Fruit fly (Drosophila melanogaster) whole organism, embryonic: ENCODE results near the gene CG10550.

Experiments used
- Bdp1 ChIP-seq: fragments of 200-800 bp; sonication (Bioruptor generic); optimal IDR thresholded peaks from 3 replicates; lab custom pipeline; 2016; ENCODE audit warnings: missing biosample characterization, missing genetic modification characterization
- CG11560 ChIP-seq: fragments of 200-800 bp; sonication (Bioruptor generic); IDR thresholded peaks from 3 replicates; pipeline ENCODE4 v1.3.6; 2022; ENCODE audit warnings: missing biosample characterization, missing genetic modification characterization
- CG11695 ChIP-seq: fragments of 200-800 bp; sonication (Bioruptor generic); IDR thresholded peaks from 3 replicates; pipeline ENCODE4 v1.3.6; 2022; ENCODE audit warnings: missing biosample characterization, missing genetic modification characterization
- CG12155 ChIP-seq: fragments of 200-800 bp; sonication (Bioruptor generic); optimal IDR thresholded peaks from 3 replicates; lab custom pipeline; 2016; ENCODE audit warnings: missing biosample characterization, missing genetic modification characterization
- CG15073 ChIP-seq: fragments of 200-800 bp; sonication (Bioruptor generic); optimal IDR thresholded peaks from 2 replicates; lab custom pipeline; 2016; ENCODE audit warnings: missing biosample characterization, missing genetic modification characterization
- CG15479 ChIP-seq: fragments of 200-800 bp; sonication (Bioruptor generic); optimal IDR thresholded peaks from 3 replicates; lab custom pipeline; 2019; ENCODE audit warnings: missing biosample characterization, mild to moderate bottlenecking, missing genetic modification characterization, moderate library complexity
- CG1792 ChIP-seq: fragments of 200-800 bp; sonication (Bioruptor generic); optimal IDR thresholded peaks from 2 replicates; lab custom pipeline; 2016; ENCODE audit warnings: missing biosample characterization, missing genetic modification characterization
- CG2889 ChIP-seq: fragments of 200-800 bp; sonication (Bioruptor generic); IDR thresholded peaks from 3 replicates; pipeline ENCODE4 v1.3.6; 2022; ENCODE audit warnings: missing biosample characterization, missing genetic modification characterization
- CG31441 ChIP-seq: fragments of 200-800 bp; sonication (Bioruptor generic); IDR thresholded peaks from 2 replicates; pipeline ENCODE4 v1.3.6; 2022; ENCODE audit warnings: missing biosample characterization, missing genetic modification characterization
- CG32532 ChIP-seq: fragments of 200-800 bp; sonication (Bioruptor generic); IDR thresholded peaks from 2 replicates; pipeline ENCODE4 v1.3.6; 2022; ENCODE audit warnings: missing biosample characterization, missing genetic modification characterization
- CG32772 ChIP-seq: fragments of 200-800 bp; sonication (Bioruptor generic); IDR thresholded peaks from 2 replicates; pipeline ENCODE4 v1.3.6; 2022; ENCODE audit warnings: missing biosample characterization, missing genetic modification characterization
- CG3407 ChIP-seq: fragments of 200-800 bp; sonication (Bioruptor generic); optimal IDR thresholded peaks from 2 replicates; lab custom pipeline; 2018; ENCODE audit warnings: missing biosample characterization, mild to moderate bottlenecking, missing genetic modification characterization
- CG4282 ChIP-seq: fragments of 200-800 bp; sonication (Bioruptor generic); optimal IDR thresholded peaks from 2 replicates; lab custom pipeline; 2016; ENCODE audit warnings: missing biosample characterization, missing genetic modification characterization
- CG43689 ChIP-seq: fragments of 200-800 bp; sonication (Bioruptor generic); IDR thresholded peaks from 2 replicates; pipeline ENCODE4 v1.3.6; 2022; ENCODE audit warnings: missing biosample characterization, missing genetic modification characterization
- CG6791 ChIP-seq: fragments of 200-800 bp; sonication (Bioruptor generic); IDR thresholded peaks from 3 replicates; pipeline ENCODE4 v1.3.6; 2022; ENCODE audit warnings: missing biosample characterization, missing genetic modification characterization; ENCODE audit not compliant: partially characterized antibody
- CG8478 ChIP-seq: fragments of >200 bp; optimal IDR thresholded peaks from 2 replicates; lab custom pipeline; 2018
- CG8924 ChIP-seq: fragments of 200-800 bp; optimal IDR thresholded peaks from 3 replicates; lab custom pipeline; 2019; ENCODE audit warnings: missing biosample characterization, mild to moderate bottlenecking, missing genetic modification characterization, moderate library complexity
- CHES-1-like ChIP-seq: fragments of 200-800 bp; sonication (Bioruptor generic); optimal IDR thresholded peaks from 2 replicates; lab custom pipeline; 2016; ENCODE audit warnings: missing biosample characterization, missing genetic modification characterization
- CrebB ChIP-seq: fragments of 200-800 bp; sonication (Bioruptor generic); optimal IDR thresholded peaks from 3 replicates; lab custom pipeline; 2018; ENCODE audit warnings: missing biosample characterization, mild to moderate bottlenecking, missing genetic modification characterization
- D19A ChIP-seq: fragments of 200-800 bp; optimal IDR thresholded peaks from 3 replicates; lab custom pipeline; 2019; ENCODE audit warnings: missing biosample characterization, mild to moderate bottlenecking, missing genetic modification characterization, moderate library complexity
- E2f1 ChIP-seq: fragments of 200-800 bp; sonication (Bioruptor generic); IDR thresholded peaks from 2 replicates; pipeline ENCODE4 v1.3.6; 2022; ENCODE audit warnings: missing biosample characterization, missing genetic modification characterization
- Eip74EF ChIP-seq, 2 experiments: fragments of 200-800 bp in 1 of 2; fragments of >200 bp in 1 of 2; sonication (Bioruptor generic) in 1 of 2; optimal IDR thresholded peaks; 2 replicates each; lab custom pipeline; 2017 to 2019; ENCODE audit warnings: missing biosample characterization in 2 of 2, missing genetic modification characterization in 2 of 2, mild to moderate bottlenecking in 1 of 2, moderate library complexity in 1 of 2
- HmgZ ChIP-seq: fragments of 200-800 bp; sonication (Bioruptor generic); optimal IDR thresholded peaks from 2 replicates; lab custom pipeline; 2018; ENCODE audit warnings: missing biosample characterization, mild to moderate bottlenecking, missing genetic modification characterization
- Hmr ChIP-seq: fragments of 200-800 bp; sonication (Bioruptor generic); optimal IDR thresholded peaks from 3 replicates; lab custom pipeline; 2017; ENCODE audit warnings: mild to moderate bottlenecking, missing biosample characterization, missing genetic modification reagents, missing genetic modification characterization
- Hmx ChIP-seq: fragments of 200-800 bp; sonication (Bioruptor generic); optimal IDR thresholded peaks from 2 replicates; lab custom pipeline; 2016; ENCODE audit warnings: missing biosample characterization, missing genetic modification characterization
- Lim3 ChIP-seq: fragments of 200-800 bp; sonication (Bioruptor generic); IDR thresholded peaks from 2 replicates; pipeline ENCODE4 v1.3.6; 2022; ENCODE audit warnings: missing biosample characterization, missing genetic modification characterization
- Nf-YA ChIP-seq: fragments of 200-800 bp; sonication (Bioruptor generic); IDR thresholded peaks from 2 replicates; pipeline ENCODE4 v1.3.6; 2022; ENCODE audit warnings: missing biosample characterization, missing genetic modification characterization
- Opbp ChIP-seq: fragments of 200-800 bp; sonication (Bioruptor generic); IDR thresholded peaks from 3 replicates; pipeline ENCODE4 v1.3.6; 2022; ENCODE audit warnings: missing biosample characterization, missing genetic modification characterization; ENCODE audit not compliant: partially characterized antibody
- Ravus ChIP-seq: fragments of 200-800 bp; sonication (Bioruptor generic); IDR thresholded peaks from 2 replicates; pipeline ENCODE4 v1.3.6; 2022; ENCODE audit warnings: missing biosample characterization, missing genetic modification characterization
- Rfx ChIP-seq: fragments of 200-800 bp; sonication (Bioruptor generic); IDR thresholded peaks from 2 replicates; pipeline ENCODE4 v1.3.6; 2022; ENCODE audit warnings: missing biosample characterization, missing genetic modification characterization
- Rx ChIP-seq: fragments of 200-800 bp; sonication (Bioruptor generic); IDR thresholded peaks from 2 replicates; pipeline ENCODE4 v1.3.6; 2022; ENCODE audit warnings: missing biosample characterization, missing genetic modification characterization
- Spps ChIP-seq: fragments of 200-800 bp; sonication (Bioruptor generic); optimal IDR thresholded peaks from 2 replicates; lab custom pipeline; 2018; ENCODE audit warnings: missing biosample characterization, mild to moderate bottlenecking, missing genetic modification characterization
- ac ChIP-seq: fragments of 200-800 bp; sonication (Bioruptor generic); optimal IDR thresholded peaks from 3 replicates; lab custom pipeline; 2017; ENCODE audit warnings: missing biosample characterization, mild to moderate bottlenecking, missing genetic modification characterization
- ara ChIP-seq: fragments of 200-800 bp; sonication (Bioruptor generic); IDR thresholded peaks from 2 replicates; pipeline ENCODE4 v1.3.6; 2022; ENCODE audit warnings: missing biosample characterization, missing genetic modification characterization
- ci ChIP-seq: fragments of 200-800 bp; sonication (Bioruptor generic); IDR thresholded peaks from 3 replicates; pipeline ENCODE4 v1.3.6; 2022; ENCODE audit warnings: missing biosample characterization, missing genetic modification characterization
- fd64A ChIP-seq: fragments of 200-800 bp; sonication (Bioruptor generic); optimal IDR thresholded peaks from 3 replicates; lab custom pipeline; 2018; ENCODE audit warnings: missing biosample characterization, mild to moderate bottlenecking, missing genetic modification characterization
- fd96Cb ChIP-seq: fragments of 200-800 bp; sonication (Bioruptor generic); optimal IDR thresholded peaks from 2 replicates; lab custom pipeline; 2018; ENCODE audit warnings: missing biosample characterization, mild to moderate bottlenecking, missing genetic modification characterization, moderate library complexity
- ftz-f1 ChIP-seq: fragments of 200-800 bp; sonication (Bioruptor generic); optimal IDR thresholded peaks from 2 replicates; lab custom pipeline; 2016; ENCODE audit warnings: missing biosample characterization, missing genetic modification characterization
- grau ChIP-seq: fragments of 200-800 bp; optimal IDR thresholded peaks from 3 replicates; lab custom pipeline; 2019; ENCODE audit warnings: missing biosample characterization, mild to moderate bottlenecking, missing genetic modification characterization, moderate library complexity
- gsb-n ChIP-seq: fragments of 200-800 bp; sonication (Bioruptor generic); optimal IDR thresholded peaks from 3 replicates; lab custom pipeline; 2018; ENCODE audit warnings: missing biosample characterization, mild to moderate bottlenecking, missing genetic modification characterization
- jumu ChIP-seq: fragments of 200-800 bp; sonication (Bioruptor generic); optimal IDR thresholded peaks from 3 replicates; lab custom pipeline; 2016; ENCODE audit warnings: missing biosample characterization, missing genetic modification characterization
- lilli ChIP-seq: fragments of 200-800 bp; sonication (Bioruptor generic); optimal IDR thresholded peaks from 3 replicates; lab custom pipeline; 2016; ENCODE audit warnings: missing biosample characterization, missing genetic modification characterization
- maf-S ChIP-seq: fragments of 200-800 bp; sonication (Bioruptor generic); optimal IDR thresholded peaks from 2 replicates; lab custom pipeline; 2016; ENCODE audit warnings: missing biosample characterization, missing genetic modification characterization
- mam ChIP-seq: fragments of 200-800 bp; sonication (Bioruptor generic); optimal IDR thresholded peaks from 3 replicates; lab custom pipeline; 2016; ENCODE audit warnings: missing biosample characterization, missing genetic modification characterization
- nau ChIP-seq: fragments of 200-800 bp; sonication (Bioruptor generic); optimal IDR thresholded peaks from 3 replicates; lab custom pipeline; 2017; ENCODE audit warnings: missing biosample characterization, mild to moderate bottlenecking, missing genetic modification characterization, missing genetic modification reagents
- pb ChIP-seq: fragments of 200-800 bp; sonication (Bioruptor generic); optimal IDR thresholded peaks from 3 replicates; lab custom pipeline; 2016; ENCODE audit warnings: missing biosample characterization, missing genetic modification characterization
- pita ChIP-seq: fragments of 200-800 bp; sonication (Bioruptor generic); optimal IDR thresholded peaks from 2 replicates; lab custom pipeline; 2017; ENCODE audit warnings: missing biosample characterization, mild to moderate bottlenecking, missing genetic modification characterization
- sd ChIP-seq: fragments of 200-800 bp; sonication (Bioruptor generic); optimal IDR thresholded peaks from 3 replicates; lab custom pipeline; 2018; ENCODE audit warnings: missing biosample characterization, mild to moderate bottlenecking, missing genetic modification characterization, moderate library complexity
- sqz ChIP-seq: fragments of 200-800 bp; sonication (Bioruptor generic); optimal IDR thresholded peaks from 3 replicates; lab custom pipeline; 2018; ENCODE audit warnings: missing biosample characterization, mild to moderate bottlenecking, missing genetic modification characterization
- tap ChIP-seq: fragments of 200-800 bp; optimal IDR thresholded peaks from 3 replicates; lab custom pipeline; 2019; ENCODE audit warnings: missing biosample characterization, mild to moderate bottlenecking, missing genetic modification characterization, moderate library complexity
- tio ChIP-seq: fragments of 200-800 bp; sonication (Bioruptor generic); optimal IDR thresholded peaks from 2 replicates; lab custom pipeline; 2017; ENCODE audit warnings: missing biosample characterization, missing genetic modification characterization, inconsistent platforms
- tna ChIP-seq: fragments of 200-800 bp; sonication (Bioruptor generic); IDR thresholded peaks from 2 replicates; pipeline ENCODE4 v1.3.6; 2022; ENCODE audit warnings: missing biosample characterization, missing genetic modification characterization; ENCODE audit not compliant: partially characterized antibody

Gene CG10550

dm6 chr3R:25262322-25262761 is 45.8 kb downstream of the CG10550 start, which contains the start of the genes Kdsr and CG11858 (continued):
- TF ChIP-seq ara (GFP tag; lab: Robert Waterston, UW) = peak; percentile 57; the same call in 1 of the 2 replicates
- no peak for TF ChIP-seq tap (tag; lab: Kevin White, UChicago)
- TF ChIP-seq Bdp1 (GFP tag; lab: Kevin White, UChicago) = peak; percentile 27
- peak; percentile 72 for TF ChIP-seq CG2889 (GFP tag; lab: Robert Waterston, UW)
- peak; percentile 27 for TF ChIP-seq sd (tag; lab: Kevin White, UChicago)
- TF ChIP-seq CG32772 = peak; percentile 68
- TF ChIP-seq grau (tag; lab: Kevin White, UChicago) = peak; percentile 73
- no peak for TF ChIP-seq CG8478
- no peak for TF ChIP-seq fd64A (GFP tag; lab: Kevin White, UChicago)
- TF ChIP-seq pb (GFP tag; lab: Kevin White, UChicago) = peak; percentile 3
- no peak for TF ChIP-seq Nf-YA (GFP tag; lab: Robert Waterston, UW)
- TF ChIP-seq Spps (tag; lab: Kevin White, UChicago) = peak; percentile 51
- peak; percentile 44 for TF ChIP-seq jumu (GFP tag; lab: Kevin White, UChicago)
- TF ChIP-seq CHES-1-like (GFP tag; lab: Kevin White, UChicago) = peak; percentile 41
- no peak for TF ChIP-seq CG11695
- TF ChIP-seq CG3407 = no peak
- peak; percentile 40 for TF ChIP-seq maf-S (GFP tag; lab: Kevin White, UChicago)
- no peak for TF ChIP-seq pita (GFP tag; lab: Kevin White, UChicago)
- peak; percentile 83 for TF ChIP-seq lilli
- no peak for TF ChIP-seq CG15073 (GFP tag; lab: Kevin White, UChicago)
- peak; percentile 67 for TF ChIP-seq Hmr (GFP tag; lab: Kevin White, UChicago)
- TF ChIP-seq CG12155 (GFP tag; lab: Kevin White, UChicago) = peak; percentile 54
- TF ChIP-seq CG31441 (GFP tag; lab: Robert Waterston, UW) = no peak; the same call in 1 of the 2 replicates
- no peak for TF ChIP-seq tna (GFP tag; lab: Robert Waterston, UW)
- TF ChIP-seq CG32532 (GFP tag; lab: Robert Waterston, UW) = peak; percentile 68
- TF ChIP-seq CG11560 (tag; lab: Robert Waterston, UW) = no peak
- no peak for TF ChIP-seq Opbp (GFP tag; lab: Robert Waterston, UW)
- TF ChIP-seq Rfx = peak; percentile 85
- peak; percentile 50 for TF ChIP-seq Rx (GFP tag; lab: Robert Waterston, UW)
- no peak for TF ChIP-seq CG4282 (GFP tag; lab: Kevin White, UChicago)
- TF ChIP-seq CG8924 = peak; percentile 58
- TF ChIP-seq E2f1 = peak; percentile 40; the same call in 1 of the 2 replicates
- TF ChIP-seq ac (GFP tag; lab: Kevin White, UChicago) = no peak
- TF ChIP-seq mam (GFP tag; lab: Kevin White, UChicago) = peak; percentile 48
- TF ChIP-seq CG43689 = 0 out of 2 replicates have a peak, but pooled peaks have one; percentile 15
- no peak for TF ChIP-seq tio
- TF ChIP-seq D19A = no peak
- peak; percentile 25 for TF ChIP-seq ftz-f1 (GFP tag; lab: Kevin White, UChicago)
- no peak for TF ChIP-seq nau
- TF ChIP-seq CG6791 (GFP tag; lab: Robert Waterston, UW) = no peak
- no peak for TF ChIP-seq Lim3 (GFP tag; lab: Robert Waterston, UW)
- peak; percentile 79 for TF ChIP-seq HmgZ (tag; lab: Kevin White, UChicago)
- TF ChIP-seq ci (GFP tag; lab: Robert Waterston, UW) = peak; percentile 47
- TF ChIP-seq gsb-n (tag; lab: Kevin White, UChicago) = no peak
- TF ChIP-seq CrebB (tag; lab: Kevin White, UChicago) = peak; percentile 44
- TF ChIP-seq CG1792 (GFP tag; lab: Kevin White, UChicago) = peak; percentile 40
- peak; percentile 45 for TF ChIP-seq fd96Cb (tag; lab: Kevin White, UChicago)
- TF ChIP-seq Hmx (GFP tag; lab: Kevin White, UChicago) = no peak
- peak; percentile 11; the same call in 1 of the 2 replicates for TF ChIP-seq Ravus (GFP tag; lab: Robert Waterston, UW)
- no peak for TF ChIP-seq Eip74EF (GFP tag; optimal IDR thresholded peaks at IDR 0.05; lab: Kevin White, UChicago)
- no peak for TF ChIP-seq sqz (GFP tag; lab: Kevin White, UChicago)
- TF ChIP-seq CG15479 = no peak
